Worm (Caenorhabditis elegans) whole organism, L4 larva: Measurements from ENCODE around the gene abch-1.

Experiments
- F49E8.2 ChIP-seq: sonication (generic microtip); optimal IDR thresholded peaks from 2 replicates; lab custom pipeline; 2016; ENCODE audit warnings: missing compliant biosample characterization, mild to moderate bottlenecking, missing genetic modification characterization, borderline replicate concordance
- hmg-1.1 ChIP-seq: fragments of 200-800 bp; sonication (Bioruptor generic); IDR thresholded peaks from 2 replicates; pipeline ENCODE4 v1.3.6; 2022; ENCODE audit warnings: missing genetic modification reagents, missing genetic modification characterization, missing compliant biosample characterization
- lir-3 ChIP-seq: sonication (generic microtip); optimal IDR thresholded peaks from 2 replicates; lab custom pipeline; 2016; ENCODE audit warnings: mild to moderate bottlenecking, missing genetic modification characterization, missing compliant biosample characterization
- nhr-77 ChIP-seq: fragments of 150-350 bp; optimal IDR thresholded peaks from 2 replicates; lab custom pipeline; 2014; ENCODE audit warnings: missing biosample characterization, missing genetic modification characterization
- saeg-2 ChIP-seq: fragments of 200-800 bp; sonication (Bioruptor generic); IDR thresholded peaks from 2 replicates; pipeline ENCODE4 v1.3.6; 2022; ENCODE audit warnings: missing genetic modification reagents, missing genetic modification characterization, missing compliant biosample characterization

DNA sequence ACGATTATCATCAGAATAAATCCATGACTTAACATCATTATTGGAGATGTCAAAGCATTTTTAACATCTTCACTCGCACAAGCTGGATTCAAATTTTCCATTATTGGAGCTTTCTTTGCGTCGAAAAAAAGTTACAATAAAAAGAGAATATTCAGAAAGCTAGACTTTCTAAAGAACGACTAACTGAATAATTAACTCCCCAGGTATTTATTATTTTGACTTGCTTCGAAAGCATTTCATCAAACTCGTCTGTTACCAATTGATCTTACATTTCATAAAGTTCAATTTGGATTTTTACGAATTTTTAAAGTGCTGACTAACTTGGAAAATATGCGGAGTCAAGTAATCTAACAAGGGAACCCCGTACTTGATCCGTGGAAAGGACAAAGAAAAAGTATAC lies 44.2 kb upstream of the abch-1 start, which contains the start of gene sra-29:
- TF ChIP-seq lir-3 (no peak), saeg-2 (GFP tag; lab: Robert Waterston, UW) (no peak), hmg-1.1 (GFP tag; lab: Robert Waterston, UW) (no peak), nhr-77 (tag; lab: Kevin White, UChicago) (no peak), F49E8.2 (tag; lab: Kevin White, UChicago) (no peak)
